Fruit fly (Drosophila melanogaster) whole organism, wandering third instar larva: ENCODE data around the gene Ts.
A peak's percentile ranks its signal among the peaks of the same experiment; 100 is the strongest.

Experiments
- Abd-B ChIP-seq: fragments of >200 bp; optimal IDR thresholded peaks from 2 replicates; lab custom pipeline; 2017; ENCODE audit warnings: missing biosample characterization, missing genetic modification characterization
- CG32264 ChIP-seq: fragments of 200-800 bp; sonication (Bioruptor generic); optimal IDR thresholded peaks from 2 replicates; lab custom pipeline; 2016; ENCODE audit warnings: missing biosample characterization, missing genetic modification characterization
- CG9705 ChIP-seq: fragments of 200-800 bp; sonication (Bioruptor generic); optimal IDR thresholded peaks from 2 replicates; lab custom pipeline; 2018; ENCODE audit warnings: missing biosample characterization, mild to moderate bottlenecking, missing genetic modification characterization
- CrebA ChIP-seq: fragments of 200-800 bp; sonication (Bioruptor generic); optimal IDR thresholded peaks from 2 replicates; lab custom pipeline; 2016; ENCODE audit warnings: missing biosample characterization, mild to moderate bottlenecking, missing genetic modification characterization, borderline replicate concordance
- Dfd ChIP-seq: fragments of >200 bp; optimal IDR thresholded peaks from 2 replicates; lab custom pipeline; 2017; ENCODE audit warnings: missing biosample characterization, missing genetic modification characterization
- Dif ChIP-seq: fragments of 200-275, 200-300 bp; sonication (Bioruptor generic); optimal IDR thresholded peaks from 2 replicates; lab custom pipeline; 2018; ENCODE audit warnings: missing biosample characterization, missing genetic modification characterization; ENCODE audit not compliant: partially characterized antibody
- GATAd ChIP-seq: sonication (Bioruptor generic); optimal IDR thresholded peaks from 2 replicates; lab custom pipeline; 2016; ENCODE audit warnings: missing biosample characterization, missing genetic modification characterization
- HLH106 ChIP-seq: fragments of 200-800 bp; optimal IDR thresholded peaks from 3 replicates; lab custom pipeline; 2019; ENCODE audit warnings: missing biosample characterization, mild to moderate bottlenecking, missing genetic modification characterization, moderate library complexity
- Hnf4 ChIP-seq: fragments of 200-800 bp; sonication (Bioruptor generic); optimal IDR thresholded peaks from 2 replicates; lab custom pipeline; 2016; ENCODE audit warnings: missing biosample characterization, mild to moderate bottlenecking, missing genetic modification characterization
- Hr78 ChIP-seq: fragments of >200 bp; optimal IDR thresholded peaks from 2 replicates; lab custom pipeline; 2017; ENCODE audit warnings: missing biosample characterization, missing genetic modification characterization
- Hr83 ChIP-seq: fragments of 200-300 bp; sonication (Bioruptor generic); optimal IDR thresholded peaks from 2 replicates; lab custom pipeline; 2016; ENCODE audit warnings: missing biosample characterization, mild to moderate bottlenecking, missing genetic modification characterization, moderate library complexity; ENCODE audit not compliant: poor library complexity, severe bottlenecking
- Jra ChIP-seq: sonication (Bioruptor generic); optimal IDR thresholded peaks from 2 replicates; lab custom pipeline; 2016; ENCODE audit warnings: missing biosample characterization, missing genetic modification characterization
- Mio ChIP-seq: sonication (Bioruptor generic); optimal IDR thresholded peaks from 2 replicates; lab custom pipeline; 2016; ENCODE audit warnings: missing biosample characterization, missing genetic modification characterization
- Myc ChIP-seq: fragments of >200 bp; optimal IDR thresholded peaks from 2 replicates; lab custom pipeline; 2017
- OdsH ChIP-seq: fragments of 200-800 bp; sonication (Bioruptor generic); optimal IDR thresholded peaks from 2 replicates; lab custom pipeline; 2016; ENCODE audit warnings: missing biosample characterization, mild to moderate bottlenecking, missing genetic modification characterization
- Rel ChIP-seq, 2 experiments: fragments of 200-800 bp; sonication (Bioruptor generic) in 1 of 2; optimal IDR thresholded peaks; 2 replicates in 1 of 2; 3 replicates in 1 of 2; lab custom pipeline; 2016 to 2019; ENCODE audit warnings: mild to moderate bottlenecking in 2 of 2, missing biosample characterization in 2 of 2, missing genetic modification characterization in 2 of 2, moderate library complexity in 1 of 2
- Sp1 ChIP-seq: fragments of 200-800 bp; sonication (Bioruptor generic); optimal IDR thresholded peaks from 3 replicates; lab custom pipeline; 2019; ENCODE audit warnings: missing biosample characterization, mild to moderate bottlenecking, missing genetic modification characterization, moderate library complexity
- Vsx2 ChIP-seq: fragments of 200-300, 225-300 bp; sonication (Bioruptor generic); optimal IDR thresholded peaks from 2 replicates; lab custom pipeline; 2018; ENCODE audit warnings: missing biosample characterization, missing genetic modification characterization; ENCODE audit not compliant: partially characterized antibody
- br ChIP-seq: fragments of 200-800 bp; sonication (Bioruptor generic); optimal IDR thresholded peaks from 2 replicates; lab custom pipeline; 2016; ENCODE audit warnings: missing biosample characterization, missing genetic modification characterization
- brk ChIP-seq: fragments of 200-800 bp; sonication (Bioruptor generic); optimal IDR thresholded peaks from 2 replicates; lab custom pipeline; 2016; ENCODE audit warnings: missing biosample characterization, mild to moderate bottlenecking, missing genetic modification characterization
- dl ChIP-seq, 2 experiments: fragments of 175-275, 200-275 bp in 1 of 2; fragments of 200-275 bp in 1 of 2; sonication (Bioruptor generic); optimal IDR thresholded peaks; lab custom pipeline; 2018; ENCODE audit warnings: mild to moderate bottlenecking in 2 of 2, missing biosample characterization in 2 of 2, missing genetic modification characterization in 2 of 2, moderate library complexity in 2 of 2; ENCODE audit not compliant: partially characterized antibody in 2 of 2, insufficient read depth in 1 of 2
- dmrt93B ChIP-seq: fragments of 200-800 bp; sonication (Bioruptor generic); optimal IDR thresholded peaks from 2 replicates; lab custom pipeline; 2018; ENCODE audit warnings: missing biosample characterization, mild to moderate bottlenecking, missing genetic modification characterization
- dsf ChIP-seq: sonication (Bioruptor generic); optimal IDR thresholded peaks from 2 replicates; lab custom pipeline; 2016; ENCODE audit warnings: missing biosample characterization, missing genetic modification characterization, borderline replicate concordance
- ey ChIP-seq: fragments of 200-800 bp; sonication (Bioruptor generic); optimal IDR thresholded peaks from 2 replicates; lab custom pipeline; 2016; ENCODE audit warnings: missing biosample characterization, missing genetic modification characterization
- foxo ChIP-seq, 2 experiments: fragments of 200-800 bp; sonication (Bioruptor generic); optimal IDR thresholded peaks; 2 replicates in 1 of 2; 3 replicates in 1 of 2; lab custom pipeline; 2016 to 2017; ENCODE audit warnings: missing biosample characterization in 2 of 2, missing genetic modification characterization in 2 of 2
- fru ChIP-seq: fragments of 200-800 bp; sonication (Bioruptor generic); optimal IDR thresholded peaks from 3 replicates; lab custom pipeline; 2016; ENCODE audit warnings: missing biosample characterization, mild to moderate bottlenecking, missing genetic modification characterization
- h ChIP-seq: fragments of 200-800 bp; sonication (Bioruptor generic); optimal IDR thresholded peaks from 3 replicates; lab custom pipeline; 2016; ENCODE audit warnings: missing biosample characterization, mild to moderate bottlenecking, missing genetic modification characterization
- jim ChIP-seq: fragments of 175-275, 200-325 bp; sonication (Bioruptor generic); optimal IDR thresholded peaks from 2 replicates; lab custom pipeline; 2016; ENCODE audit warnings: missing biosample characterization, mild to moderate bottlenecking, missing genetic modification characterization
- lola ChIP-seq: fragments of >200 bp; optimal IDR thresholded peaks from 2 replicates; lab custom pipeline; 2017; ENCODE audit warnings: missing biosample characterization, missing genetic modification characterization
- pan ChIP-seq: fragments of >200 bp; optimal IDR thresholded peaks from 2 replicates; lab custom pipeline; 2017
- psq ChIP-seq: fragments of 200-800 bp; sonication (Bioruptor generic); optimal IDR thresholded peaks from 3 replicates; lab custom pipeline; 2017; ENCODE audit warnings: missing biosample characterization, mild to moderate bottlenecking, missing genetic modification characterization, moderate library complexity
- rgr ChIP-seq: fragments of 200-800 bp; sonication (Bioruptor generic); optimal IDR thresholded peaks from 3 replicates; lab custom pipeline; 2016; ENCODE audit warnings: missing biosample characterization, mild to moderate bottlenecking, missing genetic modification characterization
- sage ChIP-seq: fragments of 200-800 bp; sonication (Bioruptor generic); optimal IDR thresholded peaks from 2 replicates; lab custom pipeline; 2016; ENCODE audit warnings: missing biosample characterization, mild to moderate bottlenecking, missing genetic modification characterization
- sv ChIP-seq: fragments of 200-800 bp; sonication (Bioruptor generic); optimal IDR thresholded peaks from 3 replicates; lab custom pipeline; 2016; ENCODE audit warnings: missing biosample characterization, missing genetic modification characterization
- tai ChIP-seq: sonication (Bioruptor generic); optimal IDR thresholded peaks from 2 replicates; lab custom pipeline; 2016; ENCODE audit warnings: missing biosample characterization, missing genetic modification characterization
- usp ChIP-seq: fragments of >200 bp; optimal IDR thresholded peaks from 2 replicates; lab custom pipeline; 2017; ENCODE audit warnings: missing biosample characterization, missing genetic modification characterization
- woc ChIP-seq: sonication (Bioruptor generic); optimal IDR thresholded peaks from 2 replicates; lab custom pipeline; 2016; ENCODE audit warnings: missing biosample characterization, mild to moderate bottlenecking, missing genetic modification characterization

The Ts gene

DNA sequence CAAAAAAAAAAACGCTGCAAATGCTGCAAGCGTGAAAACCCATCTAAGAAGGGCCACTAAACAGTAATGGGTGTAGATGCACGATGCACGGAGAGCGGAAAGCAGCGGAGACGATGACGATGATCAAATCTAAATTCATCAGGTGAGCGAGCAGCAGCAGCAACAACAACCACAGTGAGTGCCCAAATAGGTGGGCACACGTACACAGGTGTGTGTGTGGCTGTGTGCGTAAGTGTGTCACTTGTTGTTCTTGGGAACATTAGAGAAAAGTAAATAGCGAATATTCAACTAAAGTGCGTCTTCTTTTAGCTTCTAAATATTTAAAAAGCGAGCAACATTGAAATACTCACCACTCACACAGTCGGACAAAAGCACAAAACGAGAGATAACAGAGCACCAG is 23.8 kb upstream of the Ts start:
- TF ChIP-seq dmrt93B (GFP tag; lab: Kevin White, UChicago) (no peak), Rel (GFP tag; optimal IDR thresholded peaks at IDR 0.05; lab: Kevin White, UChicago) (no peak), Rel (tag; optimal IDR thresholded peaks at IDR 0.05; lab: Kevin White, UChicago) (no peak), Dif (GFP tag; lab: Kevin White, UChicago) (no peak), Hnf4 (GFP tag; lab: Kevin White, UChicago) (no peak), sv (GFP tag; lab: Kevin White, UChicago) (no peak), pan (lab: Kevin White, UChicago) (no peak), ey (GFP tag; lab: Kevin White, UChicago) (no peak), tai (GFP tag; lab: Kevin White, UChicago) (no peak)

dm6 chr2L:2992664-2993174 is 23.3 kb upstream of the Ts start, which contains the start of the genes okr and CG3558:
Gene okr (minus strand): TSS chr2L:2992759.
Gene CG3558 (plus strand): TSS chr2L:2992870.
- TF ChIP-seq Hnf4 (GFP tag; lab: Kevin White, UChicago): no peak
- no peak for TF ChIP-seq dl (GFP tag; optimal IDR thresholded peaks at IDR 0.05; lab: Kevin White, UChicago; ENCODE audit: insufficient read depth in 1 of 2, partially characterized antibody in 2 of 2)
- no peak for TF ChIP-seq lola (GFP tag; lab: Kevin White, UChicago)
- no peak for TF ChIP-seq rgr (GFP tag; lab: Kevin White, UChicago)
- TF ChIP-seq sv (GFP tag; lab: Kevin White, UChicago): peak; percentile 2
- no peak for TF ChIP-seq HLH106 (tag; lab: Kevin White, UChicago)
- TF ChIP-seq Rel (GFP tag; optimal IDR thresholded peaks at IDR 0.05; lab: Kevin White, UChicago): no peak
- peak; percentile 2 for TF ChIP-seq Rel (tag; optimal IDR thresholded peaks at IDR 0.05; lab: Kevin White, UChicago)
- TF ChIP-seq Dif (GFP tag; lab: Kevin White, UChicago): no peak
- TF ChIP-seq Hr83 (GFP tag; lab: Kevin White, UChicago): no peak
- TF ChIP-seq tai (GFP tag; lab: Kevin White, UChicago): no peak
- peak; percentile 16 for TF ChIP-seq Myc (lab: Kevin White, UChicago)
- no peak for TF ChIP-seq usp (GFP tag; lab: Kevin White, UChicago)
- TF ChIP-seq Sp1 (GFP tag; lab: Kevin White, UChicago): no peak
- no peak for TF ChIP-seq brk (GFP tag; lab: Kevin White, UChicago)
- TF ChIP-seq br (GFP tag; lab: Kevin White, UChicago): no peak
- TF ChIP-seq CG9705 (GFP tag; lab: Kevin White, UChicago): peak; percentile 1
- no peak for TF ChIP-seq jim (GFP tag; lab: Kevin White, UChicago)
- TF ChIP-seq Abd-B (GFP tag; lab: Kevin White, UChicago): no peak
- no peak for TF ChIP-seq Dfd (GFP tag; lab: Kevin White, UChicago)
- no peak for TF ChIP-seq foxo (GFP tag; optimal IDR thresholded peaks at IDR 0.05; lab: Kevin White, UChicago)
- TF ChIP-seq fru (GFP tag; lab: Kevin White, UChicago): no peak
- TF ChIP-seq GATAd (GFP tag; lab: Kevin White, UChicago): no peak
- no peak for TF ChIP-seq dsf (GFP tag; lab: Kevin White, UChicago)

dm6 chr2L:2987681-2988381 is 18.4 kb upstream of the Ts start, which contains the start of the genes Chd1 and Bem46:
Gene Chd1 (minus strand): TSS chr2L:2987723.
Gene Bem46 (plus strand): TSS chr2L:2988116.
- TF ChIP-seq sv (GFP tag; lab: Kevin White, UChicago): peak; percentile 80
- no peak for TF ChIP-seq CrebA (GFP tag; lab: Kevin White, UChicago)
- no peak for TF ChIP-seq woc (GFP tag; lab: Kevin White, UChicago)
- TF ChIP-seq h (GFP tag; lab: Kevin White, UChicago): no peak
- TF ChIP-seq OdsH (GFP tag; lab: Kevin White, UChicago): peak; percentile 80
- no peak for TF ChIP-seq fru (GFP tag; lab: Kevin White, UChicago)
- TF ChIP-seq Myc (lab: Kevin White, UChicago): peak; percentile 73
- no peak for TF ChIP-seq Jra (GFP tag; lab: Kevin White, UChicago)
- no peak for TF ChIP-seq sage (GFP tag; lab: Kevin White, UChicago)
- no peak for TF ChIP-seq jim (GFP tag; lab: Kevin White, UChicago)
- no peak for TF ChIP-seq Vsx2 (GFP tag; lab: Kevin White, UChicago)
- TF ChIP-seq CG9705 (GFP tag; lab: Kevin White, UChicago): peak; percentile 79
- TF ChIP-seq brk (GFP tag; lab: Kevin White, UChicago): no peak
- peak; percentile 56 for TF ChIP-seq GATAd (GFP tag; lab: Kevin White, UChicago)
- TF ChIP-seq Dif (GFP tag; lab: Kevin White, UChicago): no peak
- peak; percentile 84 for TF ChIP-seq Sp1 (GFP tag; lab: Kevin White, UChicago)
- no peak for TF ChIP-seq Hnf4 (GFP tag; lab: Kevin White, UChicago)
- no peak for TF ChIP-seq Mio (GFP tag; lab: Kevin White, UChicago)
- no peak for TF ChIP-seq Dfd (GFP tag; lab: Kevin White, UChicago)
- TF ChIP-seq dmrt93B (GFP tag; lab: Kevin White, UChicago): no peak
- TF ChIP-seq Rel (GFP tag; optimal IDR thresholded peaks at IDR 0.05; lab: Kevin White, UChicago): no peak
- TF ChIP-seq Rel (tag; optimal IDR thresholded peaks at IDR 0.05; lab: Kevin White, UChicago): peak; percentile 41
- peak; percentile 34 for TF ChIP-seq Hr83 (GFP tag; lab: Kevin White, UChicago)
- peak; percentile 84 for TF ChIP-seq psq (GFP tag; lab: Kevin White, UChicago)
- no peak for TF ChIP-seq lola (GFP tag; lab: Kevin White, UChicago)
- TF ChIP-seq Hr78 (GFP tag; lab: Kevin White, UChicago): no peak
- peak; percentile 92 for TF ChIP-seq HLH106 (tag; lab: Kevin White, UChicago)
- no peak for TF ChIP-seq dl (GFP tag; optimal IDR thresholded peaks at IDR 0.05; lab: Kevin White, UChicago; ENCODE audit: insufficient read depth in 1 of 2, partially characterized antibody in 2 of 2)
- peak; percentile 72 for TF ChIP-seq ey (GFP tag; lab: Kevin White, UChicago)
- no peak for TF ChIP-seq br (GFP tag; lab: Kevin White, UChicago)
- peak in 1 of 2 experiments; percentile 91 for TF ChIP-seq foxo (GFP tag; optimal IDR thresholded peaks at IDR 0.05; lab: Kevin White, UChicago)
- TF ChIP-seq CG32264 (GFP tag; lab: Kevin White, UChicago): no peak
- no peak for TF ChIP-seq tai (GFP tag; lab: Kevin White, UChicago)
- TF ChIP-seq dsf (GFP tag; lab: Kevin White, UChicago): no peak
- TF ChIP-seq Abd-B (GFP tag; lab: Kevin White, UChicago): no peak
- TF ChIP-seq pan (lab: Kevin White, UChicago): no peak
- TF ChIP-seq rgr (GFP tag; lab: Kevin White, UChicago): peak; percentile 84
